Worm (Caenorhabditis elegans): ENCODE data around the gene F52D10.2.

DNA sequence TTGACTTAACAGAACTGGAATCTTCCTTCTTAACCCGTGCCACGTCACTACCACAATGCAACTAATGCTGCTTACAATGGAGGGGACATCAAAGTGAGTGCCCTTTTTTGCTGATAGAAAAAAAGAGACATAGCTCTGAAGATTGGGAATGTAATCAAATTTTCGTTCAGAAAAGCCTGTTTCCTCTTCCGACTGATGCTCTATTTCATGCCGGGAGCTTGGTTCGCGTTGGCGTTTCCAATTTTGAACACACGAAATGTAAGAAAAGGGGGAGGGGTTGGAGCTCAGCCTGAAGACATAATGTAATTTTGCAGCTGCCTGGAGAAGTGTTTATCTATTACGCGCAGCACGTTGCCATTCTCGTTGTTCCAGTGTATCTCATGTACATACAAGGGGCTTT lies 33.4 kb downstream of the F52D10.2 start:
- TF ChIP-seq skn-1 (tag; optimal IDR thresholded peaks at IDR 0.05) = no peak
- no peak for TF ChIP-seq ZK546.5 (tag; optimal IDR thresholded peaks at IDR 0.05)
- TF ChIP-seq unc-62 (GFP tag; optimal IDR thresholded peaks at IDR 0.05) = no peak
- TF ChIP-seq fkh-10 (GFP tag; optimal IDR thresholded peaks at IDR 0.05) = peak; percentile 70

Measured in whole organism, L3 larva.